Fruit fly (Drosophila melanogaster): ENCODE measurements around the gene Cul3.

- TF ChIP-seq usp (GFP tag; optimal IDR thresholded peaks at IDR 0.05) (no peak), Dll (optimal IDR thresholded peaks at IDR 0.05) (no peak), pan (optimal IDR thresholded peaks at IDR 0.05) (no peak), psq (optimal IDR thresholded peaks at IDR 0.05) (no peak)
Observed at dm6 chr2L:15247614-15248013, 24.2 kb downstream of the Cul3 start, which contains the start of gene ZnT35C.
